Fruit fly (Drosophila melanogaster) whole organism, embryonic: ENCODE results near the gene CG2021.

Experiments used
- Asciz ChIP-seq: fragments of 200-800 bp; sonication (Bioruptor generic); optimal IDR thresholded peaks from 2 replicates; lab custom pipeline; 2017; ENCODE audit warnings: missing biosample characterization, mild to moderate bottlenecking, missing genetic modification characterization, missing genetic modification reagents
- CG10543 ChIP-seq: fragments of 200-800 bp; sonication (Bioruptor generic); optimal IDR thresholded peaks from 3 replicates; lab custom pipeline; 2017; ENCODE audit warnings: missing biosample characterization, mild to moderate bottlenecking, missing genetic modification characterization, moderate library complexity
- CG11560 ChIP-seq: fragments of 200-800 bp; sonication (Bioruptor generic); IDR thresholded peaks from 3 replicates; pipeline ENCODE4 v1.3.6; 2022; ENCODE audit warnings: missing biosample characterization, missing genetic modification characterization
- CG14014 ChIP-seq: fragments of 200-800 bp; sonication (Bioruptor generic); IDR thresholded peaks from 2 replicates; pipeline ENCODE4 v1.3.6; 2022; ENCODE audit warnings: missing biosample characterization, missing genetic modification characterization
- CG14441 ChIP-seq: fragments of 200-800 bp; sonication (Bioruptor generic); IDR thresholded peaks from 2 replicates; pipeline ENCODE4 v1.3.6; 2022; ENCODE audit warnings: missing biosample characterization, missing genetic modification characterization
- CG1602 ChIP-seq: fragments of 200-800 bp; sonication (Bioruptor generic); optimal IDR thresholded peaks from 3 replicates; lab custom pipeline; 2016; ENCODE audit warnings: missing biosample characterization, missing genetic modification characterization
- CG1603 ChIP-seq: fragments of 200-800 bp; sonication (Bioruptor generic); optimal IDR thresholded peaks from 2 replicates; lab custom pipeline; 2019; ENCODE audit warnings: missing biosample characterization, mild to moderate bottlenecking, missing genetic modification characterization, moderate library complexity
- CG16813 ChIP-seq: fragments of 200-800 bp; sonication (Bioruptor generic); IDR thresholded peaks from 3 replicates; pipeline ENCODE4 v1.3.6; 2022; ENCODE audit warnings: missing biosample characterization, missing genetic modification characterization; ENCODE audit not compliant: partially characterized antibody
- CG17612 ChIP-seq: fragments of 200-800 bp; sonication (Bioruptor generic); IDR thresholded peaks from 2 replicates; pipeline ENCODE4 v1.3.6; 2022; ENCODE audit warnings: missing biosample characterization, missing genetic modification characterization
- CG18599 ChIP-seq: fragments of 200-800 bp; sonication (Bioruptor generic); optimal IDR thresholded peaks from 3 replicates; lab custom pipeline; 2017; ENCODE audit warnings: missing biosample characterization, missing genetic modification characterization, mild to moderate bottlenecking, moderate library complexity, missing genetic modification reagents
- CG2875 ChIP-seq: fragments of 200-800 bp; sonication (Bioruptor generic); optimal IDR thresholded peaks from 2 replicates; lab custom pipeline; 2017; ENCODE audit warnings: missing biosample characterization, mild to moderate bottlenecking, missing genetic modification characterization, missing genetic modification reagents
- CG31365 ChIP-seq: fragments of 200-800 bp; sonication (Bioruptor generic); optimal IDR thresholded peaks from 2 replicates; lab custom pipeline; 2018; ENCODE audit warnings: missing biosample characterization, mild to moderate bottlenecking, missing genetic modification characterization
- CG6654 ChIP-seq: fragments of 200-800 bp; sonication (Bioruptor generic); optimal IDR thresholded peaks from 2 replicates; lab custom pipeline; 2017; ENCODE audit warnings: missing biosample characterization, mild to moderate bottlenecking, missing genetic modification characterization
- D19B ChIP-seq: fragments of 200-800 bp; sonication (Bioruptor generic); optimal IDR thresholded peaks from 2 replicates; lab custom pipeline; 2017; ENCODE audit warnings: missing biosample characterization, mild to moderate bottlenecking, missing genetic modification characterization
- Deaf1 ChIP-seq: fragments of 200-800 bp; optimal IDR thresholded peaks from 3 replicates; lab custom pipeline; 2019; ENCODE audit warnings: missing biosample characterization, mild to moderate bottlenecking, missing genetic modification characterization, moderate library complexity
- Dip2 ChIP-seq: fragments of 200-800 bp; sonication (Bioruptor generic); IDR thresholded peaks from 2 replicates; pipeline ENCODE4 v1.3.6; 2022; ENCODE audit warnings: missing biosample characterization, missing genetic modification characterization
- Ets97D ChIP-seq: fragments of 200-800 bp; sonication (Bioruptor generic); optimal IDR thresholded peaks from 3 replicates; lab custom pipeline; 2016; ENCODE audit warnings: missing biosample characterization, missing genetic modification characterization
- HmgD ChIP-seq: fragments of 200-800 bp; sonication (Bioruptor generic); optimal IDR thresholded peaks from 3 replicates; lab custom pipeline; 2016; ENCODE audit warnings: missing biosample characterization, missing genetic modification characterization
- Hr78 ChIP-seq, 2 experiments: fragments of 200-800 bp in 1 of 2; fragments of >200 bp in 1 of 2; sonication (Bioruptor generic) in 1 of 2; optimal IDR thresholded peaks; 2 replicates each; lab custom pipeline; 2017 to 2019; ENCODE audit warnings: missing biosample characterization in 2 of 2, missing genetic modification characterization in 2 of 2, mild to moderate bottlenecking in 1 of 2, moderate library complexity in 1 of 2
- Oli ChIP-seq: fragments of 200-800 bp; sonication (Bioruptor generic); optimal IDR thresholded peaks from 2 replicates; lab custom pipeline; 2018; ENCODE audit warnings: missing biosample characterization, mild to moderate bottlenecking, missing genetic modification characterization, moderate library complexity
- Sry-β ChIP-seq: fragments of 200-800 bp; sonication (Bioruptor generic); optimal IDR thresholded peaks from 2 replicates; lab custom pipeline; 2018; ENCODE audit warnings: missing biosample characterization, mild to moderate bottlenecking, missing genetic modification characterization, moderate library complexity
- Taf1 ChIP-seq: fragments of 200-800 bp; sonication (Bioruptor generic); IDR thresholded peaks from 2 replicates; pipeline ENCODE4 v1.3.6; 2022; ENCODE audit warnings: missing biosample characterization, missing genetic modification characterization
- Tbp ChIP-seq: fragments of >200 bp; optimal IDR thresholded peaks from 2 replicates; lab custom pipeline; 2018; ENCODE audit warnings: missing biosample characterization, missing genetic modification characterization
- bcd ChIP-seq: fragments of 200-800 bp; sonication (Bioruptor generic); optimal IDR thresholded peaks from 2 replicates; lab custom pipeline; 2017; ENCODE audit warnings: missing biosample characterization, mild to moderate bottlenecking, missing genetic modification characterization
- br ChIP-seq: fragments of >200 bp; optimal IDR thresholded peaks from 2 replicates; lab custom pipeline; 2017
- dan ChIP-seq: fragments of 200-800 bp; sonication (Bioruptor generic); IDR thresholded peaks from 2 replicates; pipeline ENCODE4 v1.3.6; 2022; ENCODE audit warnings: missing biosample characterization, missing genetic modification characterization
- dati ChIP-seq: fragments of 200-800 bp; sonication (Bioruptor generic); IDR thresholded peaks from 2 replicates; pipeline ENCODE4 v1.3.6; 2022; ENCODE audit warnings: missing biosample characterization, missing genetic modification characterization
- gem ChIP-seq: fragments of 200-800 bp; sonication (Bioruptor generic); optimal IDR thresholded peaks from 2 replicates; lab custom pipeline; 2019; ENCODE audit warnings: missing biosample characterization, mild to moderate bottlenecking, missing genetic modification characterization, moderate library complexity
- gsb-n ChIP-seq: fragments of 200-800 bp; sonication (Bioruptor generic); optimal IDR thresholded peaks from 3 replicates; lab custom pipeline; 2018; ENCODE audit warnings: missing biosample characterization, mild to moderate bottlenecking, missing genetic modification characterization
- lola ChIP-seq, 3 experiments: fragments of >200 bp in 2 of 3; fragments of 200-800 bp in 1 of 3; sonication (Bioruptor generic) in 1 of 3; optimal IDR thresholded peaks; 2 replicates each; lab custom pipeline; 2017 to 2019; ENCODE audit warnings: missing biosample characterization in 3 of 3, missing genetic modification characterization in 3 of 3, mild to moderate bottlenecking in 1 of 3, moderate library complexity in 1 of 3
- nau ChIP-seq: fragments of 200-800 bp; sonication (Bioruptor generic); optimal IDR thresholded peaks from 3 replicates; lab custom pipeline; 2017; ENCODE audit warnings: missing biosample characterization, mild to moderate bottlenecking, missing genetic modification characterization, missing genetic modification reagents
- pho ChIP-seq: fragments of 200-800 bp; sonication (Bioruptor generic); optimal IDR thresholded peaks from 2 replicates; lab custom pipeline; 2016; ENCODE audit warnings: missing biosample characterization, missing genetic modification characterization
- phol ChIP-seq: fragments of 200-800 bp; sonication (Bioruptor generic); optimal IDR thresholded peaks from 3 replicates; lab custom pipeline; 2018; ENCODE audit warnings: missing biosample characterization, mild to moderate bottlenecking, missing genetic modification characterization, moderate library complexity
- pnt ChIP-seq: fragments of 200-800 bp; sonication (Bioruptor generic); optimal IDR thresholded peaks from 3 replicates; lab custom pipeline; 2016; ENCODE audit warnings: missing biosample characterization, missing genetic modification characterization
- psq ChIP-seq: fragments of 200-800 bp; sonication (Bioruptor generic); optimal IDR thresholded peaks from 2 replicates; lab custom pipeline; 2017; ENCODE audit warnings: missing biosample characterization, missing genetic modification characterization
- pzg ChIP-seq: fragments of 200-800 bp; sonication (Bioruptor generic); optimal IDR thresholded peaks from 3 replicates; lab custom pipeline; 2018; ENCODE audit warnings: missing biosample characterization, mild to moderate bottlenecking, missing genetic modification characterization, moderate library complexity
- salm ChIP-seq: fragments of 200-800 bp; sonication (Bioruptor generic); optimal IDR thresholded peaks from 2 replicates; lab custom pipeline; 2018; ENCODE audit warnings: missing biosample characterization, mild to moderate bottlenecking, missing genetic modification characterization
- sima ChIP-seq: fragments of 200-800 bp; sonication (Bioruptor generic); optimal IDR thresholded peaks from 2 replicates; lab custom pipeline; 2016; ENCODE audit warnings: missing biosample characterization, missing genetic modification characterization
- tgo ChIP-seq: fragments of 200-800 bp; sonication (Bioruptor generic); IDR thresholded peaks from 3 replicates; pipeline ENCODE4 v1.3.6; 2022; ENCODE audit warnings: missing biosample characterization, missing genetic modification characterization
- zen2 ChIP-seq: fragments of 200-800 bp; sonication (Bioruptor generic); IDR thresholded peaks from 3 replicates; pipeline ENCODE4 v1.3.6; 2022; ENCODE audit warnings: missing biosample characterization, missing genetic modification characterization; ENCODE audit not compliant: partially characterized antibody

The CG2021 gene

dm6 chr3L:1794943-1795696, 17.9 kb upstream of the CG2021 start, which contains the start of the genes alpha-Spec, dlt and Cdc37 (continued):
- TF ChIP-seq CG16813 (peak; percentile 80), psq (GFP tag; lab: Kevin White, UChicago) (no peak), dati (GFP tag; lab: Robert Waterston, UW) (no peak), CG1603 (peak; percentile 47), CG6654 (GFP tag; lab: Kevin White, UChicago) (no peak), Deaf1 (peak; percentile 46), tgo (GFP tag; lab: Robert Waterston, UW) (no peak), CG18599 (GFP tag; lab: Kevin White, UChicago) (no peak), Dip2 (GFP tag; lab: Robert Waterston, UW) (no peak), CG11560 (tag; lab: Robert Waterston, UW) (peak; percentile 90), CG14014 (GFP tag; lab: Robert Waterston, UW) (no peak), sima (GFP tag; lab: Kevin White, UChicago) (no peak), Ets97D (GFP tag; lab: Kevin White, UChicago) (peak; percentile 81), D19B (GFP tag; lab: Kevin White, UChicago) (no peak), pho (GFP tag; lab: Kevin White, UChicago) (no peak), CG10543 (GFP tag; lab: Kevin White, UChicago) (no peak), CG1602 (GFP tag; lab: Kevin White, UChicago) (no peak), pzg (GFP tag; lab: Kevin White, UChicago) (peak; percentile 84), CG31365 (tag; lab: Kevin White, UChicago) (peak; percentile 9), gem (tag; lab: Kevin White, UChicago) (no peak), Tbp (GFP tag; lab: Kevin White, UChicago) (no peak), pnt (GFP tag; lab: Kevin White, UChicago) (no peak), Hr78 (GFP tag; optimal IDR thresholded peaks at IDR 0.05; lab: Kevin White, UChicago) (peak in 1 of 2 experiments; percentile 15), zen2 (GFP tag; lab: Robert Waterston, UW) (no peak; the same call in 2 of the 3 replicates), gsb-n (no peak), br (no peak), dan (GFP tag; lab: Robert Waterston, UW) (no peak), Asciz (GFP tag; lab: Kevin White, UChicago) (no peak), CG17612 (GFP tag; lab: Robert Waterston, UW) (no peak), Taf1 (GFP tag; lab: Robert Waterston, UW) (no peak), HmgD (GFP tag; lab: Kevin White, UChicago) (peak; percentile 38), CG2875 (GFP tag; lab: Kevin White, UChicago) (peak; percentile 34), CG14441 (GFP tag; lab: Robert Waterston, UW) (no peak), lola (GFP tag; optimal IDR thresholded peaks at IDR 0.05; lab: Kevin White, UChicago) (no peak), nau (GFP tag; lab: Kevin White, UChicago) (no peak), Oli (tag; lab: Kevin White, UChicago) (no peak), salm (no peak), phol (tag; lab: Kevin White, UChicago) (peak; percentile 99), Sry-β (GFP tag; lab: Kevin White, UChicago) (no peak), bcd (no peak)
